Worm (Caenorhabditis elegans): ENCODE measurements around the gene C17F4.8.
"Not testable (repeated sequence)": the region's sequence is repeated elsewhere in the genome, so short reads cannot be mapped to it uniquely, and the experiment has no call there.

ce11 chrII:3191544-3191943 lies 43.1 kb downstream of the C17F4.8 start, which contains the start of gene Y27F2A.9:
- TF ChIP-seq ztf-11 (tag; optimal IDR thresholded peaks at IDR 0.05); nhr-12 (tag; optimal IDR thresholded peaks at IDR 0.05); nhr-129 (tag; optimal IDR thresholded peaks at IDR 0.05); snpc-4 (tag; optimal IDR thresholded peaks at IDR 0.05); nhr-25 (tag; optimal IDR thresholded peaks at IDR 0.05); lsy-2 (tag; optimal IDR thresholded peaks at IDR 0.05); fos-1 (tag; optimal IDR thresholded peaks at IDR 0.05); unc-62 (GFP tag; optimal IDR thresholded peaks at IDR 0.05); alr-1 (tag; optimal IDR thresholded peaks at IDR 0.05); nhr-21 (tag; optimal IDR thresholded peaks at IDR 0.05); ama-1 (optimal IDR thresholded peaks at IDR 0.05); dmd-4 (tag; optimal IDR thresholded peaks at IDR 0.05); aly-2 (tag; optimal IDR thresholded peaks at IDR 0.05): not testable (repeated sequence)
